Worm (Caenorhabditis elegans): ENCODE results near the gene R02F2.1.

DNA sequence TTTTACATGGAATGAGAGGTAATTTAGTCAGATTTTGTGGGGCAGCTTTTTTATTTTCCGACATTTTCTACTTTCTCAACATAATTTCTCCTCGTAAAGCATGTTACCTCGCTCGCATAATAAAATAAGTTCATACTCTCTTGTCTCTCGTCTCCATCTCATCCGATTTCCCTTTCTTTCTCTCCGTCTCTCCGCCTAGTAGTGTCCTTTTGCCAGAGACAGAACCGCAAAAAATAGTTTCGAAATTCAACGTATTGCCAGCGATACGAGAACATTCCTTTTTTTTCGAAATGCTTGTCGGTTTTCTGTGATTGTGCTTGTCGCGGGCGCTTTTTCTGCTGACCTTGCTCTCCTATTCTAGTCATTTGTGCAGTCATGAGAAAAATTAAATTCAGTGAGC is 2.5 kb downstream of the R02F2.1 start:
- TF ChIP-seq pes-1 (GFP tag; IDR thresholded peaks at IDR 0.05) (no peak), ama-1 (optimal IDR thresholded peaks at IDR 0.05) (no peak), flt-1 (GFP tag; IDR thresholded peaks at IDR 0.05) (no peak), sea-1 (GFP tag; conservative IDR thresholded peaks at IDR 0.05) (no peak), ceh-36 (tag; optimal IDR thresholded peaks at IDR 0.05) (no peak), aly-1 (tag; optimal IDR thresholded peaks at IDR 0.05) (no peak), scrt-1 (GFP tag; IDR thresholded peaks at IDR 0.05) (no peak), ets-7 (tag; optimal IDR thresholded peaks at IDR 0.05) (no peak), ceh-13 (GFP tag; optimal IDR thresholded peaks at IDR 0.05) (no peak), B0310.2 (tag; optimal IDR thresholded peaks at IDR 0.05) (no peak), F13C5.2 (tag; optimal IDR thresholded peaks at IDR 0.05) (no peak), tra-4 (tag; optimal IDR thresholded peaks at IDR 0.05) (no peak)

All from whole organism, early embryonic.